Worm (Caenorhabditis elegans) whole organism, mixed stage, embryonic: ENCODE measurements around the gene haf-1.

Experiments used
- M03D4.4 ChIP-seq: sonication (generic microtip); optimal IDR thresholded peaks from 2 replicates; lab custom pipeline; 2017; ENCODE audit warnings: mild to moderate bottlenecking, missing genetic modification characterization, missing compliant biosample characterization
- blmp-1 ChIP-seq: fragments of 150-350 bp; optimal IDR thresholded peaks from 2 replicates; lab custom pipeline; 2014; ENCODE audit warnings: missing biosample characterization, missing genetic modification characterization
- ceh-39 ChIP-seq: fragments of 150-350 bp; optimal IDR thresholded peaks from 2 replicates; lab custom pipeline; 2014; ENCODE audit warnings: missing biosample characterization, missing genetic modification characterization
- ceh-43 ChIP-seq: fragments of 200-800 bp; sonication (Bioruptor generic); optimal IDR thresholded peaks from 2 replicates; lab custom pipeline; 2018; ENCODE audit warnings: mild to moderate bottlenecking, missing genetic modification characterization, moderate library complexity, missing compliant biosample characterization
- ceh-83 ChIP-seq: fragments of 200-800 bp; sonication (Bioruptor generic); optimal IDR thresholded peaks from 2 replicates; lab custom pipeline; 2018; ENCODE audit warnings: mild to moderate bottlenecking, missing genetic modification characterization, missing compliant biosample characterization
- ces-1 ChIP-seq: fragments of 150-350 bp; optimal IDR thresholded peaks from 2 replicates; lab custom pipeline; 2014; ENCODE audit warnings: missing biosample characterization, missing genetic modification reagents, missing genetic modification characterization
- drap-1 ChIP-seq: fragments of 200-800 bp; sonication (Bioruptor generic); optimal IDR thresholded peaks from 3 replicates; lab custom pipeline; 2018; ENCODE audit warnings: mild to moderate bottlenecking, missing genetic modification characterization, missing compliant biosample characterization
- elt-1 ChIP-seq: sonication (generic microtip); optimal IDR thresholded peaks from 2 replicates; lab custom pipeline; 2017; ENCODE audit warnings: missing genetic modification characterization, mild to moderate bottlenecking, missing compliant biosample characterization, antibody characterized with exemption, moderate library complexity, borderline replicate concordance; ENCODE audit not compliant: insufficient read depth
- flh-1 ChIP-seq: fragments of 200-800 bp; sonication (Bioruptor generic); optimal IDR thresholded peaks from 2 replicates; lab custom pipeline; 2018; ENCODE audit warnings: mild to moderate bottlenecking, missing genetic modification characterization, moderate library complexity, missing compliant biosample characterization
- ham-2 ChIP-seq: fragments of 200-800 bp; sonication (Bioruptor generic); optimal IDR thresholded peaks from 2 replicates; lab custom pipeline; 2018; ENCODE audit warnings: mild to moderate bottlenecking, missing genetic modification characterization, missing compliant biosample characterization
- hlh-1 ChIP-seq: fragments of 150-350 bp; optimal IDR thresholded peaks from 2 replicates; lab custom pipeline; 2014; ENCODE audit warnings: missing biosample characterization, missing genetic modification reagents, missing genetic modification characterization
- lin-13 ChIP-seq: fragments of 150-350 bp; optimal IDR thresholded peaks from 2 replicates; lab custom pipeline; 2014; ENCODE audit warnings: missing biosample characterization, missing genetic modification characterization
- lin-32 ChIP-seq: fragments of 200-800 bp; sonication (Bioruptor generic); optimal IDR thresholded peaks from 2 replicates; lab custom pipeline; 2018; ENCODE audit warnings: mild to moderate bottlenecking, missing genetic modification characterization, missing compliant biosample characterization
- lsy-2 ChIP-seq: fragments of 150-350 bp; optimal IDR thresholded peaks from 2 replicates; lab custom pipeline; 2014; ENCODE audit warnings: missing biosample characterization, missing genetic modification characterization
- mab-5 ChIP-seq: fragments of 150-350 bp; optimal IDR thresholded peaks from 2 replicates; lab custom pipeline; 2014; ENCODE audit warnings: missing biosample characterization, missing genetic modification characterization
- mep-1 ChIP-seq: fragments of 150-350 bp; optimal IDR thresholded peaks from 2 replicates; lab custom pipeline; 2017; ENCODE audit warnings: missing biosample characterization, missing genetic modification reagents, missing genetic modification characterization, inconsistent platforms
- mls-2 ChIP-seq: sonication (generic microtip); optimal IDR thresholded peaks from 2 replicates; lab custom pipeline; 2016; ENCODE audit warnings: mild to moderate bottlenecking, missing genetic modification characterization, moderate library complexity, missing compliant biosample characterization
- nhr-12 ChIP-seq: fragments of 150-350 bp; optimal IDR thresholded peaks from 2 replicates; lab custom pipeline; 2014; ENCODE audit warnings: missing biosample characterization, missing genetic modification characterization
- nhr-2 ChIP-seq: fragments of 150-350 bp; optimal IDR thresholded peaks from 2 replicates; lab custom pipeline; 2014; ENCODE audit warnings: missing biosample characterization, missing genetic modification characterization
- nhr-237 ChIP-seq: fragments of 150-350 bp; optimal IDR thresholded peaks from 2 replicates; lab custom pipeline; 2014; ENCODE audit warnings: missing biosample characterization, missing genetic modification characterization
- nhr-28 ChIP-seq: fragments of 150-350 bp; optimal IDR thresholded peaks from 2 replicates; lab custom pipeline; 2014; ENCODE audit warnings: missing biosample characterization, missing genetic modification characterization
- nhr-76 ChIP-seq: sonication (generic microtip); optimal IDR thresholded peaks from 2 replicates; lab custom pipeline; 2017; ENCODE audit warnings: missing biosample characterization, missing genetic modification characterization
- pha-4 ChIP-seq: fragments of 150-350 bp; optimal IDR thresholded peaks from 2 replicates; lab custom pipeline; 2018; ENCODE audit warnings: missing biosample characterization, missing genetic modification reagents, missing genetic modification characterization
- sem-2 ChIP-seq: fragments of 200-800 bp; sonication (Bioruptor generic); optimal IDR thresholded peaks from 2 replicates; lab custom pipeline; 2018; ENCODE audit warnings: mild to moderate bottlenecking, missing genetic modification characterization, missing compliant biosample characterization
- snpc-4 ChIP-seq: fragments of 150-350 bp; optimal IDR thresholded peaks from 2 replicates; lab custom pipeline; 2014; ENCODE audit warnings: missing biosample characterization, missing genetic modification characterization
- sptf-1 ChIP-seq: sonication (generic microtip); optimal IDR thresholded peaks from 2 replicates; lab custom pipeline; 2017; ENCODE audit warnings: mild to moderate bottlenecking, missing genetic modification characterization, moderate library complexity, missing compliant biosample characterization
- tbx-8 ChIP-seq: fragments of 200-800 bp; sonication (Bioruptor generic); optimal IDR thresholded peaks from 2 replicates; lab custom pipeline; 2018; ENCODE audit warnings: mild to moderate bottlenecking, missing genetic modification characterization, moderate library complexity, missing compliant biosample characterization
- unc-120 ChIP-seq: sonication (generic microtip); optimal IDR thresholded peaks from 2 replicates; lab custom pipeline; 2017; ENCODE audit warnings: missing genetic modification characterization, missing compliant biosample characterization; ENCODE audit not compliant: poor library complexity, severe bottlenecking
- unc-39 ChIP-seq: fragments of 150-350 bp; optimal IDR thresholded peaks from 2 replicates; lab custom pipeline; 2014; ENCODE audit warnings: missing biosample characterization, missing genetic modification characterization
- unc-62 ChIP-seq: fragments of 150-350 bp; optimal IDR thresholded peaks from 2 replicates; lab custom pipeline; 2014; ENCODE audit warnings: missing biosample characterization, missing genetic modification reagents, missing genetic modification characterization

The haf-1 gene

ce11 chrIV:17407025-17407424 lies 30.8 kb downstream of the haf-1 start, which contains the start of gene T02D1.7:
Gene T02D1.7 (minus strand): TSS chrIV:17407125.
- TF ChIP-seq nhr-2 (tag; lab: Kevin White, UChicago) (no peak), sptf-1 (no peak), pha-4 (tag; lab: Kevin White, UChicago) (no peak), mep-1 (tag; lab: Kevin White, UChicago) (no peak), unc-120 (tag; lab: Kevin White, UChicago) (no peak)

- TF ChIP-seq unc-62 (GFP tag; lab: Kevin White, UChicago): no peak
- TF ChIP-seq unc-39 (tag; lab: Kevin White, UChicago): no peak
- no peak for TF ChIP-seq ceh-43 (GFP tag; lab: Kevin White, UChicago)
- no peak for TF ChIP-seq mep-1 (tag; lab: Kevin White, UChicago)
- no peak for TF ChIP-seq ceh-83 (GFP tag; lab: Kevin White, UChicago)
- no peak for TF ChIP-seq mab-5
- TF ChIP-seq lin-13 (tag; lab: Kevin White, UChicago): no peak
These were observed 31.3 kb downstream of the haf-1 start, which contains the start of gene T02D1.9 for ce11 chrIV:17407491-17407890. Gene T02D1.9 (minus strand): TSS chrIV:17407591.

- no peak for TF ChIP-seq ceh-83 (GFP tag; lab: Kevin White, UChicago)
- no peak for TF ChIP-seq nhr-12 (tag; lab: Kevin White, UChicago)
- no peak for TF ChIP-seq blmp-1 (tag; lab: Kevin White, UChicago)
These were observed 37.1 kb downstream of the haf-1 start for ce11 chrIV:17413343-17413742.

- TF ChIP-seq sptf-1: no peak
- no peak for TF ChIP-seq ceh-43 (GFP tag; lab: Kevin White, UChicago)
- TF ChIP-seq snpc-4 (tag; lab: Kevin White, UChicago): no peak
- TF ChIP-seq nhr-2 (tag; lab: Kevin White, UChicago): no peak
- no peak for TF ChIP-seq elt-1 (tag; lab: Kevin White, UChicago)
- no peak for TF ChIP-seq unc-62 (GFP tag; lab: Kevin White, UChicago)
- TF ChIP-seq lsy-2 (tag; lab: Kevin White, UChicago): no peak
- TF ChIP-seq mab-5: no peak
- no peak for TF ChIP-seq mep-1 (tag; lab: Kevin White, UChicago)
- no peak for TF ChIP-seq nhr-12 (tag; lab: Kevin White, UChicago)
- no peak for TF ChIP-seq lin-13 (tag; lab: Kevin White, UChicago)
- no peak for TF ChIP-seq hlh-1 (tag; lab: Kevin White, UChicago)
- no peak for TF ChIP-seq nhr-28 (tag; lab: Kevin White, UChicago)
- TF ChIP-seq, all 35 proteins: peak for 0
These were observed 41.5 kb downstream of the haf-1 start, which contains the start of gene npr-26 for ce11 chrIV:17417723-17418122. Gene npr-26 (minus strand): TSS chrIV:17417823.

ce11 chrIV:17426970-17427369 lies 50.7 kb downstream of the haf-1 start:
- TF ChIP-seq lin-32 (GFP tag; lab: Kevin White, UChicago) (no peak), ces-1 (peak; percentile 17), lin-13 (tag; lab: Kevin White, UChicago) (no peak), elt-1 (tag; lab: Kevin White, UChicago) (no peak), ceh-39 (tag; lab: Kevin White, UChicago) (no peak), hlh-1 (tag; lab: Kevin White, UChicago) (no peak), snpc-4 (tag; lab: Kevin White, UChicago) (no peak), ceh-83 (GFP tag; lab: Kevin White, UChicago) (no peak), nhr-12 (tag; lab: Kevin White, UChicago) (no peak)

ce11 chrIV:17427423-17427822 lies 51.2 kb downstream of the haf-1 start, which contains the start of gene C06A12.3:
Gene C06A12.3 (plus strand): TSS chrIV:17427723.
- no peak for TF ChIP-seq ceh-43 (GFP tag; lab: Kevin White, UChicago)
- TF ChIP-seq mls-2 (tag; lab: Kevin White, UChicago): no peak
- TF ChIP-seq tbx-8 (GFP tag; lab: Kevin White, UChicago): no peak
- no peak for TF ChIP-seq M03D4.4 (tag; lab: Kevin White, UChicago)
- TF ChIP-seq nhr-76 (tag; lab: Kevin White, UChicago): no peak
- no peak for TF ChIP-seq drap-1 (GFP tag; lab: Kevin White, UChicago)
- no peak for TF ChIP-seq sem-2 (GFP tag; lab: Kevin White, UChicago)
- no peak for TF ChIP-seq unc-120 (tag; lab: Kevin White, UChicago)
- no peak for TF ChIP-seq unc-39 (tag; lab: Kevin White, UChicago)
- no peak for TF ChIP-seq snpc-4 (tag; lab: Kevin White, UChicago)
- no peak for TF ChIP-seq ces-1
- TF ChIP-seq flh-1 (GFP tag; lab: Kevin White, UChicago): no peak
- no peak for TF ChIP-seq nhr-237 (tag; lab: Kevin White, UChicago)
- TF ChIP-seq pha-4 (tag; lab: Kevin White, UChicago): no peak
- TF ChIP-seq nhr-28 (tag; lab: Kevin White, UChicago): no peak
- no peak for TF ChIP-seq ceh-39 (tag; lab: Kevin White, UChicago)
- no peak for TF ChIP-seq ham-2 (GFP tag; lab: Kevin White, UChicago)
- TF ChIP-seq nhr-2 (tag; lab: Kevin White, UChicago): no peak
- no peak for TF ChIP-seq lin-32 (GFP tag; lab: Kevin White, UChicago)
- no peak for TF ChIP-seq sptf-1
